Worm (Caenorhabditis elegans) whole organism, L1 larva: ENCODE measurements around the gene nlp-34.

ENCODE experiments used
- C04F5.9 ChIP-seq: sonication (generic microtip); optimal IDR thresholded peaks from 2 replicates; lab custom pipeline; 2016; ENCODE audit warnings: missing genetic modification characterization, missing compliant biosample characterization
- C34B4.2 ChIP-seq: sonication (generic microtip); optimal IDR thresholded peaks from 2 replicates; lab custom pipeline; 2017; ENCODE audit warnings: mild to moderate bottlenecking, missing genetic modification characterization, missing compliant biosample characterization
- F16B12.6 ChIP-seq: fragments of 150-350 bp; optimal IDR thresholded peaks from 2 replicates; lab custom pipeline; 2014; ENCODE audit warnings: missing biosample characterization, missing genetic modification characterization
- aha-1 ChIP-seq: fragments of 150-350 bp; optimal IDR thresholded peaks from 2 replicates; lab custom pipeline; 2014; ENCODE audit warnings: missing biosample characterization, missing genetic modification characterization
- aly-2 ChIP-seq: fragments of 150-350 bp; optimal IDR thresholded peaks from 2 replicates; lab custom pipeline; 2014; ENCODE audit warnings: missing biosample characterization, missing genetic modification characterization
- ama-1 ChIP-seq: fragments of 150-350 bp; optimal IDR thresholded peaks from 2 replicates; lab custom pipeline; 2014
- ceh-8 ChIP-seq: fragments of 200-800 bp; sonication (Bioruptor generic); optimal IDR thresholded peaks from 2 replicates; lab custom pipeline; 2018; ENCODE audit warnings: mild to moderate bottlenecking, missing genetic modification characterization, moderate library complexity, missing compliant biosample characterization
- dpl-1 ChIP-seq, 3 experiments: fragments of 150-350 bp in 2 of 3; sonication (generic microtip) in 1 of 3; optimal IDR thresholded peaks; 2 replicates each; lab custom pipeline; 2014 to 2017; ENCODE audit warnings: missing biosample characterization in 3 of 3, missing genetic modification characterization in 3 of 3, missing genetic modification reagents in 3 of 3
- efl-3 ChIP-seq: fragments of 200-800 bp; sonication (Bioruptor generic); optimal IDR thresholded peaks from 2 replicates; lab custom pipeline; 2018; ENCODE audit warnings: mild to moderate bottlenecking, missing genetic modification characterization, missing compliant biosample characterization
- egl-27 ChIP-seq, 2 experiments: fragments of 150-350 bp in 1 of 2; sonication (generic microtip); optimal IDR thresholded peaks; 3 replicates each; lab custom pipeline; 2017 to 2018; ENCODE audit warnings: missing biosample characterization in 2 of 2, missing genetic modification characterization in 2 of 2, missing genetic modification reagents in 2 of 2
- elt-2 ChIP-seq: sonication (generic microtip); optimal IDR thresholded peaks from 2 replicates; lab custom pipeline; 2016; ENCODE audit warnings: missing genetic modification characterization, mild to moderate bottlenecking, inconsistent platforms, missing compliant biosample characterization, missing genetic modification reagents
- elt-3 ChIP-seq, 6 experiments: fragments of 150-350 bp in 1 of 6; sonication (generic microtip); optimal IDR thresholded peaks; 2 replicates each; lab custom pipeline; 2017 to 2018; ENCODE audit warnings: missing biosample characterization in 6 of 6, missing genetic modification characterization in 6 of 6, inconsistent platforms in 1 of 6
- fkh-10 ChIP-seq: sonication (generic microtip); optimal IDR thresholded peaks from 2 replicates; lab custom pipeline; 2017; ENCODE audit warnings: missing biosample characterization, missing genetic modification reagents, missing genetic modification characterization
- irx-1 ChIP-seq: sonication (generic microtip); optimal IDR thresholded peaks from 2 replicates; lab custom pipeline; 2016; ENCODE audit warnings: missing genetic modification characterization, missing compliant biosample characterization
- jun-1 ChIP-seq: fragments of 150-350 bp; optimal IDR thresholded peaks from 2 replicates; lab custom pipeline; 2014; ENCODE audit warnings: missing biosample characterization, missing genetic modification reagents, missing genetic modification characterization
- lin-13 ChIP-seq: fragments of 150-350 bp; optimal IDR thresholded peaks from 2 replicates; lab custom pipeline; 2014; ENCODE audit warnings: missing biosample characterization, missing genetic modification reagents, missing genetic modification characterization
- lin-14 ChIP-seq: fragments of 200-800 bp; sonication (Bioruptor generic); optimal IDR thresholded peaks from 2 replicates; lab custom pipeline; 2018; ENCODE audit warnings: mild to moderate bottlenecking, missing genetic modification characterization, moderate library complexity, missing compliant biosample characterization
- lir-3 ChIP-seq: sonication (generic microtip); optimal IDR thresholded peaks from 2 replicates; lab custom pipeline; 2016; ENCODE audit warnings: mild to moderate bottlenecking, missing genetic modification characterization, moderate library complexity, missing compliant biosample characterization; ENCODE audit not compliant: poor library complexity
- mab-9 ChIP-seq: fragments of 200-800 bp; sonication (Bioruptor generic); IDR thresholded peaks from 2 replicates; pipeline ENCODE4 v1.3.6; 2022; ENCODE audit warnings: missing genetic modification reagents, missing genetic modification characterization, missing compliant biosample characterization
- mef-2 ChIP-seq: fragments of 150-350 bp; optimal IDR thresholded peaks from 2 replicates; lab custom pipeline; 2014; ENCODE audit warnings: missing biosample characterization, missing genetic modification characterization
- nhr-11 ChIP-seq: fragments of 150-350 bp; optimal IDR thresholded peaks from 2 replicates; lab custom pipeline; 2014; ENCODE audit warnings: missing biosample characterization, missing genetic modification characterization
- nhr-20 ChIP-seq: sonication (generic microtip); optimal IDR thresholded peaks from 2 replicates; lab custom pipeline; 2016; ENCODE audit warnings: mild to moderate bottlenecking, missing genetic modification characterization, missing compliant biosample characterization
- nhr-28 ChIP-seq: fragments of 150-350 bp; optimal IDR thresholded peaks from 2 replicates; lab custom pipeline; 2014; ENCODE audit warnings: missing biosample characterization, missing genetic modification characterization
- nhr-71 ChIP-seq: sonication (generic microtip); optimal IDR thresholded peaks from 2 replicates; lab custom pipeline; 2016; ENCODE audit warnings: mild to moderate bottlenecking, missing genetic modification characterization, moderate library complexity, missing compliant biosample characterization
- nhr-76 ChIP-seq: sonication (generic microtip); optimal IDR thresholded peaks from 2 replicates; lab custom pipeline; 2017; ENCODE audit warnings: missing biosample characterization, missing genetic modification characterization
- rnt-1 ChIP-seq: sonication (generic microtip); optimal IDR thresholded peaks from 2 replicates; lab custom pipeline; 2016; ENCODE audit warnings: mild to moderate bottlenecking, missing genetic modification characterization, moderate library complexity, missing compliant biosample characterization
- snu-23 ChIP-seq: sonication (generic microtip); optimal IDR thresholded peaks from 2 replicates; lab custom pipeline; 2016; ENCODE audit warnings: missing genetic modification characterization, missing compliant biosample characterization
- swsn-7 ChIP-seq: sonication (generic microtip); optimal IDR thresholded peaks from 2 replicates; lab custom pipeline; 2016; ENCODE audit warnings: missing genetic modification characterization, missing compliant biosample characterization
- tbx-2 ChIP-seq: sonication (generic microtip); optimal IDR thresholded peaks from 2 replicates; lab custom pipeline; 2016; ENCODE audit warnings: missing genetic modification characterization, missing compliant biosample characterization
- unc-62 ChIP-seq: fragments of 150-350 bp; optimal IDR thresholded peaks from 2 replicates; lab custom pipeline; 2014; ENCODE audit warnings: missing biosample characterization, missing genetic modification reagents, missing genetic modification characterization
- vab-15 ChIP-seq: sonication (generic microtip); optimal IDR thresholded peaks from 2 replicates; lab custom pipeline; 2017; ENCODE audit warnings: missing genotype, mild to moderate bottlenecking, missing genetic modification characterization, missing compliant biosample characterization
- xbp-1 ChIP-seq: sonication (generic microtip); optimal IDR thresholded peaks from 2 replicates; lab custom pipeline; 2016; ENCODE audit warnings: missing genetic modification characterization, missing compliant biosample characterization
- zag-1 ChIP-seq: fragments of 150-350 bp; optimal IDR thresholded peaks from 2 replicates; lab custom pipeline; 2014; ENCODE audit warnings: missing biosample characterization, missing genetic modification characterization
- zip-4 ChIP-seq: fragments of 200-800 bp; sonication (Bioruptor generic); optimal IDR thresholded peaks from 2 replicates; lab custom pipeline; 2018; ENCODE audit warnings: mild to moderate bottlenecking, missing genetic modification characterization, moderate library complexity, missing compliant biosample characterization

nlp-34 gene

DNA sequence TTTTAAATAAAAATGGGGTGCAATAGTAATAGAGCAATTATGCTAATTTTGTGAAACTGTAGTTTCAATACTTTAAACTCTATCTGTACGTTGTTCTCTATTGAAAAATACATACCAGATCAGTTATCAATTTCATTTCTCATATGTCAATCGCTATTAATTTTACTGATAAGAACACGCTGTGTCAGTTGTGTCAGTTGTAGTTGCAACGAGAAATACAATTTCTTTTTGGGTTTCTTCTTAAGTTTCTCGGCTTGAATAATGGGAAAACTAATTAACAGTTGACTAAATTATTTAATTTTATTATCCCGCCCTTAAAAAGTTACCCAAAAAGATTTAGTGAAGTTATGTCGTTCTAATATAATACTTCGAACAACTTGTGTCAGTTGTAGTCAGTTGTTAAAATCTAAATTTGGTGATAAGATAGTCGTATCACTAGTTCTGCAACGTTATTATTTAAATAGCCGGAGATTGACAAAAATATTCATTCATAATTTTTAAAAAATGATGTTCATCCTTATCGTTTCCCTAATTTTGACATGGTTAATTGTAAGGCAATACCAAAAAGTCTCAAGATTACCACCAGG is 42.9 kb downstream of the nlp-34 start, which contains the start of gene cyp-35A5:
cyp-35A5 (plus strand) TSS at position 435 of the 587 bp plus-strand sequence.
- peak; percentile 2 for TF ChIP-seq nhr-20 (tag; lab: Kevin White, UChicago)
- TF ChIP-seq unc-62 (GFP tag; lab: Kevin White, UChicago), result no peak
- no peak for TF ChIP-seq nhr-76 (tag; lab: Kevin White, UChicago)
- TF ChIP-seq mef-2 (tag; lab: Kevin White, UChicago), result no peak
- no peak for TF ChIP-seq snu-23 (GFP tag; lab: Kevin White, UChicago)
- TF ChIP-seq elt-2 (tag; lab: Kevin White, UChicago), result peak; percentile 85
- TF ChIP-seq aha-1 (tag; lab: Kevin White, UChicago), result no peak

DNA sequence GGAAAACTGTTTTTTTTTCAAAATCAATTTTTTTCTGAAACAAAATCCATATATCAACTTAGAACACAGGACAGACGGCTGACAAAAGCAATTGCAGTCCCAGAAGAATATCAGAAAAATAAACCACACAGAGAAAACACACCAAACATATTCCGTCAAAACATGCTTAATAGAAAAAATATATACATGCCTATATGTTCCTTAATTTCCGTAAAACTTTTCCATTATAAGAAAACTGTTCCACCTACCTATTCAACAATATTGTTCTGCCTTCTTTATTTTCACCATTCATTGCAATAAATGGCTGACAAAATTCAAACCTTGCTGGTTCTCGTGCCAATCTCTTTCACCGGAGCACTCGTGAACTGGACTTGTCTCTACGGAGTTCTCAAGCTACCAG is 47.6 kb downstream of the nlp-34 start, which contains the start of gene srx-63:
srx-63 (plus strand) TSS at position 301 of the 400 bp plus-strand sequence.
- TF ChIP-seq xbp-1 (tag; lab: Kevin White, UChicago), result no peak
- no peak for TF ChIP-seq fkh-10 (GFP tag; lab: Kevin White, UChicago)
- TF ChIP-seq dpl-1 (GFP tag; optimal IDR thresholded peaks at IDR 0.05; lab: Kevin White, UChicago), result no peak
- TF ChIP-seq mab-9 (GFP tag; lab: Robert Waterston, UW), result no peak
- TF ChIP-seq F16B12.6 (tag; lab: Kevin White, UChicago), result no peak
- TF ChIP-seq irx-1, result no peak
- no peak for TF ChIP-seq unc-62 (GFP tag; lab: Kevin White, UChicago)
- TF ChIP-seq vab-15, result no peak
- no peak for TF ChIP-seq aly-2 (tag; lab: Kevin White, UChicago)
- TF ChIP-seq nhr-20 (tag; lab: Kevin White, UChicago), result no peak
- TF ChIP-seq lin-14, result no peak
- TF ChIP-seq egl-27 (tag; optimal IDR thresholded peaks at IDR 0.05; lab: Kevin White, UChicago), result no peak
- TF ChIP-seq jun-1, result no peak
- TF ChIP-seq mef-2 (tag; lab: Kevin White, UChicago), result no peak
- TF ChIP-seq nhr-71, result no peak
- TF ChIP-seq swsn-7 (tag; lab: Kevin White, UChicago), result no peak
- no peak for TF ChIP-seq lin-13 (GFP tag; lab: Kevin White, UChicago)
- TF ChIP-seq ama-1, result no peak
- no peak for TF ChIP-seq zag-1 (tag; lab: Kevin White, UChicago)

ce11 chrV:3929099-3929498 is 49.8 kb downstream of the nlp-34 start, which contains the start of gene srx-64:
TSS of gene srx-64 (plus strand) at chrV:3929399.
- TF ChIP-seq C04F5.9 (tag; lab: Kevin White, UChicago) (no peak), nhr-11 (tag; lab: Kevin White, UChicago) (no peak), efl-3 (GFP tag; lab: Kevin White, UChicago) (no peak), jun-1 (no peak), tbx-2 (tag; lab: Kevin White, UChicago) (no peak), C34B4.2 (tag; lab: Kevin White, UChicago) (no peak), zip-4 (GFP tag; lab: Kevin White, UChicago) (no peak), aha-1 (tag; lab: Kevin White, UChicago) (no peak), ceh-8 (no peak), lin-13 (GFP tag; lab: Kevin White, UChicago) (no peak), lir-3 (no peak), elt-3 (tag; optimal IDR thresholded peaks at IDR 0.05; lab: Kevin White, UChicago) (no peak), rnt-1 (no peak), nhr-28 (tag; lab: Kevin White, UChicago) (no peak)
